Worm (Caenorhabditis elegans): Measurements from ENCODE around the gene sqt-3.

- TF ChIP-seq unc-130 (tag; optimal IDR thresholded peaks at IDR 0.05) (no peak), blmp-1 (tag; optimal IDR thresholded peaks at IDR 0.05) (no peak), nhr-12 (tag; optimal IDR thresholded peaks at IDR 0.05) (no peak), ama-1 (optimal IDR thresholded peaks at IDR 0.05) (no peak), efl-3 (GFP tag; optimal IDR thresholded peaks at IDR 0.05) (no peak)
Measured at ce11 chrV:12386154-12386553, 33.6 kb downstream of the sqt-3 start, which contains the start of gene K01D12.15.

Measured in whole organism, L1 larva.